Fruit fly (Drosophila melanogaster) whole organism, embryonic: ENCODE data around the gene eEF1alpha2.

Experiments used
- C15 ChIP-seq: fragments of 200-800 bp; sonication (Bioruptor generic); IDR thresholded peaks from 3 replicates; pipeline ENCODE4 v1.3.6; 2022; ENCODE audit warnings: missing biosample characterization, missing genetic modification characterization
- CG10366 ChIP-seq: fragments of 200-800 bp; sonication (Bioruptor generic); IDR thresholded peaks from 2 replicates; pipeline ENCODE4 v1.3.6; 2022; ENCODE audit warnings: missing biosample characterization, missing genetic modification characterization
- CG10979 ChIP-seq: fragments of 200-800 bp; sonication (Bioruptor generic); optimal IDR thresholded peaks from 2 replicates; lab custom pipeline; 2018; ENCODE audit warnings: missing biosample characterization, mild to moderate bottlenecking, missing genetic modification characterization, moderate library complexity
- CG11247 ChIP-seq: fragments of 200-800 bp; sonication (Bioruptor generic); IDR thresholded peaks from 2 replicates; pipeline ENCODE4 v1.3.6; 2022; ENCODE audit warnings: missing biosample characterization, missing genetic modification characterization
- CG11398 ChIP-seq: fragments of 200-800 bp; sonication (Bioruptor generic); optimal IDR thresholded peaks from 2 replicates; lab custom pipeline; 2016; ENCODE audit warnings: missing biosample characterization, missing genetic modification characterization
- CG12236 ChIP-seq: fragments of 200-800 bp; sonication (Bioruptor generic); optimal IDR thresholded peaks from 2 replicates; lab custom pipeline; 2016; ENCODE audit warnings: missing biosample characterization, missing genetic modification characterization
- CG12659 ChIP-seq: fragments of 200-800 bp; sonication (Bioruptor generic); optimal IDR thresholded peaks from 3 replicates; lab custom pipeline; 2017; ENCODE audit warnings: mild to moderate bottlenecking, missing biosample characterization, missing genetic modification reagents, missing genetic modification characterization
- CG12744 ChIP-seq: fragments of 200-800 bp; sonication (Bioruptor generic); optimal IDR thresholded peaks from 2 replicates; lab custom pipeline; 2016; ENCODE audit warnings: missing biosample characterization, missing genetic modification characterization
- CG13123 ChIP-seq: fragments of 200-800 bp; sonication (Bioruptor generic); optimal IDR thresholded peaks from 2 replicates; lab custom pipeline; 2016; ENCODE audit warnings: missing biosample characterization, missing genetic modification characterization
- CG13424 ChIP-seq: fragments of 200-800 bp; sonication (Bioruptor generic); optimal IDR thresholded peaks from 2 replicates; lab custom pipeline; 2019; ENCODE audit warnings: missing biosample characterization, mild to moderate bottlenecking, missing genetic modification characterization, moderate library complexity
- CG14710 ChIP-seq: fragments of 200-800 bp; sonication (Bioruptor generic); optimal IDR thresholded peaks from 3 replicates; lab custom pipeline; 2019; ENCODE audit warnings: missing biosample characterization, mild to moderate bottlenecking, missing genetic modification characterization, moderate library complexity
- CG14860 ChIP-seq: fragments of 200-800 bp; sonication (Bioruptor generic); IDR thresholded peaks from 3 replicates; pipeline ENCODE4 v1.3.6; 2022; ENCODE audit warnings: missing biosample characterization, missing genetic modification characterization; ENCODE audit not compliant: partially characterized antibody
- CG16779 ChIP-seq: fragments of 200-800 bp; sonication (Bioruptor generic); IDR thresholded peaks from 2 replicates; pipeline ENCODE4 v1.3.6; 2022; ENCODE audit warnings: missing biosample characterization, missing genetic modification characterization
- CG17328 ChIP-seq: fragments of 200-800 bp; sonication (Bioruptor generic); IDR thresholded peaks from 2 replicates; pipeline ENCODE4 v1.3.6; 2022; ENCODE audit warnings: missing biosample characterization, missing genetic modification characterization
- CG17912 ChIP-seq: fragments of 200-800 bp; sonication (Bioruptor generic); optimal IDR thresholded peaks from 2 replicates; lab custom pipeline; 2018; ENCODE audit warnings: missing biosample characterization, mild to moderate bottlenecking, missing genetic modification characterization
- CG18011 ChIP-seq: fragments of 200-800 bp; sonication (Bioruptor generic); optimal IDR thresholded peaks from 2 replicates; lab custom pipeline; 2017; ENCODE audit warnings: missing biosample characterization, missing genetic modification characterization, mild to moderate bottlenecking, moderate library complexity, missing genotype
- CG31388 ChIP-seq: fragments of 200-800 bp; sonication (Bioruptor generic); optimal IDR thresholded peaks from 2 replicates; lab custom pipeline; 2016; ENCODE audit warnings: missing biosample characterization, missing genetic modification characterization
- CG32767 ChIP-seq: fragments of 200-800 bp; sonication (Bioruptor generic); IDR thresholded peaks from 2 replicates; pipeline ENCODE4 v1.3.6; 2022; ENCODE audit warnings: missing biosample characterization, missing genetic modification characterization
- CG33557 ChIP-seq: fragments of 200-800 bp; sonication (Bioruptor generic); optimal IDR thresholded peaks from 2 replicates; lab custom pipeline; 2019; ENCODE audit warnings: missing biosample characterization, mild to moderate bottlenecking, missing genetic modification characterization, moderate library complexity
- CG4707 ChIP-seq: fragments of 200-800 bp; sonication (Bioruptor generic); optimal IDR thresholded peaks from 2 replicates; lab custom pipeline; 2018; ENCODE audit warnings: missing biosample characterization, mild to moderate bottlenecking, missing genetic modification characterization, moderate library complexity
- CG4820 ChIP-seq: fragments of 200-800 bp; sonication (Bioruptor generic); optimal IDR thresholded peaks from 3 replicates; lab custom pipeline; 2016; ENCODE audit warnings: missing biosample characterization, missing genetic modification characterization
- CG5180 ChIP-seq: fragments of 200-800 bp; sonication (Bioruptor generic); optimal IDR thresholded peaks from 3 replicates; lab custom pipeline; 2017; ENCODE audit warnings: missing biosample characterization, missing genetic modification characterization, mild to moderate bottlenecking, moderate library complexity, missing genetic modification reagents
- CG6175 ChIP-seq: fragments of 200-800 bp; sonication (Bioruptor generic); IDR thresholded peaks from 3 replicates; pipeline ENCODE4 v1.3.6; 2022; ENCODE audit warnings: missing biosample characterization, missing genetic modification characterization
- HLH3B ChIP-seq: fragments of 200-800 bp; sonication (Bioruptor generic); IDR thresholded peaks from 2 replicates; pipeline ENCODE4 v1.3.6; 2022; ENCODE audit warnings: missing biosample characterization, missing genetic modification characterization
- HLH4C ChIP-seq: fragments of 200-800 bp; sonication (Bioruptor generic); IDR thresholded peaks from 3 replicates; pipeline ENCODE4 v1.3.6; 2022; ENCODE audit warnings: missing biosample characterization, missing genetic modification characterization; ENCODE audit not compliant: partially characterized antibody
- HmgZ ChIP-seq: fragments of 200-800 bp; sonication (Bioruptor generic); optimal IDR thresholded peaks from 2 replicates; lab custom pipeline; 2018; ENCODE audit warnings: missing biosample characterization, mild to moderate bottlenecking, missing genetic modification characterization
- Med ChIP-seq: fragments of 200-800 bp; sonication (Bioruptor generic); peaks from one replicate; lab custom pipeline; 2016; ENCODE audit warnings: missing biosample characterization, missing genetic modification characterization, mild to moderate bottlenecking, inconsistent platforms, moderate library complexity
- NK7.1 ChIP-seq: fragments of 200-800 bp; sonication (Bioruptor generic); optimal IDR thresholded peaks from 3 replicates; lab custom pipeline; 2016; ENCODE audit warnings: missing biosample characterization, missing genetic modification characterization
- Nf-YA ChIP-seq: fragments of 200-800 bp; sonication (Bioruptor generic); IDR thresholded peaks from 2 replicates; pipeline ENCODE4 v1.3.6; 2022; ENCODE audit warnings: missing biosample characterization, missing genetic modification characterization
- Pdp1 ChIP-seq, 2 experiments: fragments of 200-800 bp; sonication (Bioruptor generic); optimal IDR thresholded peaks; 3 replicates each; lab custom pipeline; 2016; ENCODE audit warnings: missing biosample characterization in 2 of 2, missing genetic modification characterization in 2 of 2, mild to moderate bottlenecking in 1 of 2, moderate library complexity in 1 of 2
- Ravus ChIP-seq: fragments of 200-800 bp; sonication (Bioruptor generic); IDR thresholded peaks from 2 replicates; pipeline ENCODE4 v1.3.6; 2022; ENCODE audit warnings: missing biosample characterization, missing genetic modification characterization
- Rx ChIP-seq: fragments of 200-800 bp; sonication (Bioruptor generic); IDR thresholded peaks from 2 replicates; pipeline ENCODE4 v1.3.6; 2022; ENCODE audit warnings: missing biosample characterization, missing genetic modification characterization
- Usf ChIP-seq: fragments of 200-800 bp; sonication (Bioruptor generic); optimal IDR thresholded peaks from 2 replicates; lab custom pipeline; 2017; ENCODE audit warnings: missing genotype, missing biosample characterization, missing genetic modification characterization
- abd-A ChIP-seq: fragments of 200-800 bp; sonication (Bioruptor generic); optimal IDR thresholded peaks from 3 replicates; lab custom pipeline; 2019; ENCODE audit warnings: missing biosample characterization, mild to moderate bottlenecking, missing genetic modification characterization, moderate library complexity
- ato ChIP-seq: fragments of 200-800 bp; sonication (Bioruptor generic); IDR thresholded peaks from 2 replicates; pipeline ENCODE4 v1.3.6; 2022; ENCODE audit warnings: missing biosample characterization, missing genetic modification characterization; ENCODE audit not compliant: partially characterized antibody
- bab2 ChIP-seq: fragments of 200-800 bp; sonication (Bioruptor generic); optimal IDR thresholded peaks from 2 replicates; lab custom pipeline; 2016; ENCODE audit warnings: missing biosample characterization, missing genetic modification characterization
- caup ChIP-seq: fragments of 200-800 bp; sonication (Bioruptor generic); optimal IDR thresholded peaks from 3 replicates; lab custom pipeline; 2017; ENCODE audit warnings: missing biosample characterization, mild to moderate bottlenecking, missing genetic modification characterization, moderate library complexity; ENCODE audit not compliant: severe bottlenecking
- cg ChIP-seq: fragments of 200-800 bp; sonication (Bioruptor generic); optimal IDR thresholded peaks from 3 replicates; lab custom pipeline; 2019; ENCODE audit warnings: missing biosample characterization, mild to moderate bottlenecking, missing genetic modification characterization, moderate library complexity
- eve ChIP-seq, 2 experiments: fragments of >200 bp; optimal IDR thresholded peaks; 2 replicates each; lab custom pipeline; 2017; ENCODE audit warnings: missing biosample characterization in 2 of 2, missing genetic modification characterization in 2 of 2
- ewg ChIP-seq: fragments of 200-800 bp; sonication (Bioruptor generic); optimal IDR thresholded peaks from 3 replicates; lab custom pipeline; 2017; ENCODE audit warnings: mild to moderate bottlenecking, missing biosample characterization, missing genetic modification reagents, missing genetic modification characterization
- fd3F ChIP-seq: fragments of 200-800 bp; sonication (Bioruptor generic); optimal IDR thresholded peaks from 2 replicates; lab custom pipeline; 2018; ENCODE audit warnings: missing biosample characterization, mild to moderate bottlenecking, missing genetic modification characterization, moderate library complexity
- fd64A ChIP-seq: fragments of 200-800 bp; sonication (Bioruptor generic); optimal IDR thresholded peaks from 3 replicates; lab custom pipeline; 2018; ENCODE audit warnings: missing biosample characterization, mild to moderate bottlenecking, missing genetic modification characterization
- gt ChIP-seq: fragments of 200-800 bp; sonication (Bioruptor generic); IDR thresholded peaks from 2 replicates; pipeline ENCODE4 v1.3.6; 2022; ENCODE audit warnings: missing biosample characterization, missing genetic modification characterization
- her ChIP-seq: fragments of 200-800 bp; sonication (Bioruptor generic); optimal IDR thresholded peaks from 2 replicates; lab custom pipeline; 2016; ENCODE audit warnings: missing biosample characterization, missing genetic modification characterization
- hth ChIP-seq: fragments of >200 bp; optimal IDR thresholded peaks from 2 replicates; lab custom pipeline; 2017; ENCODE audit warnings: inconsistent platforms
- otp ChIP-seq: fragments of 200-800 bp; sonication (Bioruptor generic); IDR thresholded peaks from 3 replicates; pipeline ENCODE4, ENCODE4 v1.3.6; 2022; ENCODE audit warnings: missing biosample characterization, missing genetic modification characterization
- repo ChIP-seq: fragments of 200-800 bp; sonication (Bioruptor generic); optimal IDR thresholded peaks from 2 replicates; lab custom pipeline; 2016; ENCODE audit warnings: missing biosample characterization, missing genetic modification characterization
- salm ChIP-seq: fragments of 200-800 bp; sonication (Bioruptor generic); optimal IDR thresholded peaks from 2 replicates; lab custom pipeline; 2018; ENCODE audit warnings: missing biosample characterization, mild to moderate bottlenecking, missing genetic modification characterization
- tap ChIP-seq: fragments of 200-800 bp; optimal IDR thresholded peaks from 3 replicates; lab custom pipeline; 2019; ENCODE audit warnings: missing biosample characterization, mild to moderate bottlenecking, missing genetic modification characterization, moderate library complexity
- toy ChIP-seq: fragments of 200-800 bp; sonication (Bioruptor generic); IDR thresholded peaks from 2 replicates; pipeline ENCODE4 v1.3.6; 2022; ENCODE audit warnings: missing biosample characterization, missing genetic modification characterization
- vfl ChIP-seq: fragments of 200-800 bp; sonication (Bioruptor generic); optimal IDR thresholded peaks from 2 replicates; lab custom pipeline; 2016; ENCODE audit warnings: missing biosample characterization, missing genetic modification characterization

eEF1alpha2 gene

dm6 chr3R:31709142-31709541 is 29.1 kb upstream of the eEF1alpha2 start (continued):
- TF ChIP-seq CG16779 (GFP tag; lab: Robert Waterston, UW) (no peak), hth (lab: Kevin White, UChicago) (no peak), salm (tag; lab: Kevin White, UChicago) (no peak), caup (peak; percentile 13), bab2 (GFP tag; lab: Kevin White, UChicago) (no peak), CG13123 (GFP tag; lab: Kevin White, UChicago) (no peak), CG12659 (no peak), C15 (GFP tag; lab: Robert Waterston, UW) (0 out of 3 replicates have a peak, but pooled peaks have one; percentile 7), CG5180 (GFP tag; lab: Kevin White, UChicago) (no peak), Nf-YA (GFP tag; lab: Robert Waterston, UW) (no peak), CG10979 (tag; lab: Kevin White, UChicago) (peak; percentile 5), Pdp1 (GFP tag; optimal IDR thresholded peaks at IDR 0.05; lab: Kevin White, UChicago) (no peak), abd-A (tag; lab: Kevin White, UChicago) (no peak), CG17328 (GFP tag; lab: Robert Waterston, UW) (peak; percentile 17; the same call in 1 of the 2 replicates), cg (no peak), fd64A (GFP tag; lab: Kevin White, UChicago) (no peak), CG17912 (GFP tag; lab: Kevin White, UChicago) (no peak), ato (GFP tag; lab: Robert Waterston, UW) (no peak), Ravus (no peak), CG11247 (no peak), otp (GFP tag; lab: Robert Waterston, UW) (0 out of 3 replicates have a peak, but pooled peaks have one; percentile 25), CG12744 (no peak), ewg (GFP tag; lab: Kevin White, UChicago) (no peak), CG32767 (GFP tag; lab: Robert Waterston, UW) (no peak), CG33557 (no peak), fd3F (GFP tag; lab: Kevin White, UChicago) (no peak), vfl (no peak), CG11398 (GFP tag; lab: Kevin White, UChicago) (no peak), CG31388 (GFP tag; lab: Kevin White, UChicago) (no peak), eve (GFP tag; optimal IDR thresholded peaks at IDR 0.05; lab: Kevin White, UChicago) (no peak), CG6175 (GFP tag; lab: Robert Waterston, UW) (peak; percentile 9; the same call in 1 of the 3 replicates), NK7.1 (GFP tag; lab: Kevin White, UChicago) (no peak), HLH4C (GFP tag; lab: Robert Waterston, UW) (no peak), CG14860 (no peak), Rx (GFP tag; lab: Robert Waterston, UW) (0 out of 2 replicates have a peak, but pooled peaks have one; percentile 3), CG4820 (GFP tag; lab: Kevin White, UChicago) (peak; percentile 10), CG10366 (peak; percentile 54), Med (GFP tag; lab: Kevin White, UChicago) (peak; percentile 19), CG14710 (tag; lab: Kevin White, UChicago) (no peak), Usf (no peak), CG13424 (peak; percentile 23), CG4707 (GFP tag; lab: Kevin White, UChicago) (no peak), HLH3B (GFP tag; lab: Robert Waterston, UW) (0 out of 2 replicates have a peak, but pooled peaks have one; percentile 32), her (GFP tag; lab: Kevin White, UChicago) (no peak), CG18011 (GFP tag; lab: Kevin White, UChicago) (no peak), tap (tag; lab: Kevin White, UChicago) (peak; percentile 29), gt (GFP tag; lab: Robert Waterston, UW) (no peak), toy (no peak), CG12236 (no peak), HmgZ (tag; lab: Kevin White, UChicago) (no peak), repo (GFP tag; lab: Kevin White, UChicago) (no peak)
